Worm (Caenorhabditis elegans) whole organism, L4 larva: ENCODE measurements around the gene K09C4.5.

Experiments
- D1046.2 ChIP-seq: fragments of 200-800 bp; sonication (Bioruptor generic); IDR thresholded peaks from 2 replicates; pipeline ENCODE4 v1.3.6; 2022; ENCODE audit warnings: missing genetic modification characterization, missing compliant biosample characterization
- F44E2.7 ChIP-seq: fragments of 200-800 bp; sonication (Bioruptor generic); IDR thresholded peaks from 2 replicates; pipeline ENCODE4 v2.1.2; 2022; ENCODE audit warnings: missing genetic modification characterization, missing compliant biosample characterization
- R02D3.7 ChIP-seq: fragments of 150-350 bp; sonication (generic microtip); optimal IDR thresholded peaks from 3 replicates; lab custom pipeline; 2014; ENCODE audit warnings: missing biosample characterization, missing genetic modification characterization
- T26A8.4 ChIP-seq: fragments of 200-800 bp; sonication (Bioruptor generic); IDR thresholded peaks from 2 replicates; pipeline ENCODE4 v1.3.6; 2022; ENCODE audit warnings: missing genetic modification characterization, missing compliant biosample characterization
- Y105C5A.15 ChIP-seq: fragments of 200-800 bp; sonication (Bioruptor generic); IDR thresholded peaks from 2 replicates; pipeline ENCODE4 v1.3.6; 2022; ENCODE audit warnings: missing genetic modification characterization, missing compliant biosample characterization
- ceh-20 ChIP-seq: fragments of 200-800 bp; sonication (Bioruptor generic); IDR thresholded peaks from 2 replicates; pipeline ENCODE4 v1.3.6; 2022; ENCODE audit warnings: missing genetic modification reagents, missing genetic modification characterization, missing compliant biosample characterization
- ceh-32 ChIP-seq: sonication (generic microtip); optimal IDR thresholded peaks from 2 replicates; lab custom pipeline; 2016; ENCODE audit warnings: mild to moderate bottlenecking, missing genetic modification characterization, missing compliant biosample characterization; ENCODE audit not compliant: poor library complexity
- ceh-62 ChIP-seq: sonication (generic microtip); optimal IDR thresholded peaks from 2 replicates; lab custom pipeline; 2017; ENCODE audit warnings: missing biosample characterization, missing genetic modification characterization
- cey-2 ChIP-seq: sonication (generic microtip); optimal IDR thresholded peaks from 3 replicates; lab custom pipeline; 2017; ENCODE audit warnings: missing genetic modification characterization, mild to moderate bottlenecking, missing compliant biosample characterization, antibody characterized with exemption, borderline replicate concordance; ENCODE audit not compliant: insufficient read depth
- daf-12 ChIP-seq: fragments of 150-350 bp; optimal IDR thresholded peaks from 2 replicates; lab custom pipeline; 2014; ENCODE audit warnings: missing biosample characterization, missing genetic modification reagents, missing genetic modification characterization
- daf-16 ChIP-seq, 3 experiments: sonication (generic microtip); optimal IDR thresholded peaks; 2 replicates each; lab custom pipeline; 2016 to 2017; ENCODE audit warnings: missing genetic modification characterization in 3 of 3, missing genetic modification reagents in 3 of 3, mild to moderate bottlenecking in 2 of 3, missing compliant biosample characterization in 2 of 3, missing biosample characterization in 1 of 3, moderate library complexity in 1 of 3
- daf-8 ChIP-seq: fragments of 200-800 bp; sonication (Bioruptor generic); IDR thresholded peaks from 2 replicates; pipeline ENCODE4 v1.3.6; 2022; ENCODE audit warnings: missing genetic modification characterization, missing compliant biosample characterization
- dmd-6 ChIP-seq: fragments of 200-800 bp; sonication (Bioruptor generic); IDR thresholded peaks from 2 replicates; pipeline ENCODE4 v1.3.6; 2022; ENCODE audit warnings: missing genetic modification reagents, missing genetic modification characterization, missing compliant biosample characterization
- dmd-9 ChIP-seq: fragments of 200-800 bp; sonication (Bioruptor generic); IDR thresholded peaks from 2 replicates; pipeline ENCODE4 v1.3.6; 2022; ENCODE audit warnings: missing genetic modification reagents, missing genetic modification characterization, missing compliant biosample characterization
- duxl-1 ChIP-seq: sonication (generic microtip); optimal IDR thresholded peaks from 2 replicates; lab custom pipeline; 2016; ENCODE audit warnings: mild to moderate bottlenecking, missing genetic modification characterization, moderate library complexity, missing compliant biosample characterization; ENCODE audit not compliant: poor library complexity
- dve-1 ChIP-seq: sonication (generic microtip); optimal IDR thresholded peaks from 2 replicates; lab custom pipeline; 2017; ENCODE audit warnings: antibody characterized with exemption, mild to moderate bottlenecking, missing genetic modification characterization, missing compliant biosample characterization; ENCODE audit not compliant: insufficient read depth
- fos-1 ChIP-seq: fragments of 150-350 bp; optimal IDR thresholded peaks from 2 replicates; lab custom pipeline; 2014; ENCODE audit warnings: missing biosample characterization, missing genetic modification characterization
- gei-8 ChIP-seq: fragments of 200-800 bp; sonication (Bioruptor generic); optimal IDR thresholded peaks from 2 replicates; lab custom pipeline; 2018; ENCODE audit warnings: mild to moderate bottlenecking, missing genetic modification characterization, missing compliant biosample characterization
- hif-1 ChIP-seq, 2 experiments: sonication (generic microtip); optimal IDR thresholded peaks; 2 replicates each; lab custom pipeline; 2016 to 2017; ENCODE audit warnings: missing compliant biosample characterization in 2 of 2, missing genetic modification characterization in 2 of 2, missing genetic modification reagents in 2 of 2, missing genotype in 2 of 2, mild to moderate bottlenecking in 1 of 2
- hlh-11 ChIP-seq: fragments of 200-800 bp; sonication (Bioruptor generic); optimal IDR thresholded peaks from 2 replicates; lab custom pipeline; 2018; ENCODE audit warnings: mild to moderate bottlenecking, missing genetic modification characterization, missing compliant biosample characterization
- hmg-1.1 ChIP-seq: fragments of 200-800 bp; sonication (Bioruptor generic); IDR thresholded peaks from 2 replicates; pipeline ENCODE4 v1.3.6; 2022; ENCODE audit warnings: missing genetic modification reagents, missing genetic modification characterization, missing compliant biosample characterization
- lin-13 ChIP-seq: fragments of 150-350 bp; optimal IDR thresholded peaks from 2 replicates; lab custom pipeline; 2014; ENCODE audit warnings: missing biosample characterization, missing genetic modification reagents, missing genetic modification characterization
- lin-15B ChIP-seq: fragments of 150-350 bp; sonication (generic microtip); optimal IDR thresholded peaks from 3 replicates; lab custom pipeline; 2014; ENCODE audit warnings: missing biosample characterization, missing genetic modification characterization
- lin-39 ChIP-seq: fragments of 150-350 bp; optimal IDR thresholded peaks from 2 replicates; lab custom pipeline; 2014; ENCODE audit warnings: missing biosample characterization, missing genetic modification reagents, missing genetic modification characterization
- lir-3 ChIP-seq: sonication (generic microtip); optimal IDR thresholded peaks from 2 replicates; lab custom pipeline; 2016; ENCODE audit warnings: mild to moderate bottlenecking, missing genetic modification characterization, missing compliant biosample characterization
- lsy-2 ChIP-seq, 2 experiments: fragments of 150-350 bp in 1 of 2; sonication (generic microtip) in 1 of 2; optimal IDR thresholded peaks; 2 replicates each; lab custom pipeline; 2014 to 2017; ENCODE audit warnings: missing biosample characterization in 2 of 2, missing genetic modification characterization in 2 of 2
- madf-9 ChIP-seq: fragments of 200-800 bp; sonication (Bioruptor generic); conservative IDR thresholded peaks from 2 replicates; pipeline ENCODE4 v1.3.6; 2022; ENCODE audit warnings: missing genetic modification reagents, missing genetic modification characterization, missing compliant biosample characterization
- mdt-29 ChIP-seq: fragments of 200-800 bp; sonication (Bioruptor generic); IDR thresholded peaks from 2 replicates; pipeline ENCODE4 v1.3.6; 2022; ENCODE audit warnings: missing genetic modification reagents, missing genetic modification characterization, missing compliant biosample characterization
- mes-2 ChIP-seq: sonication (generic microtip); optimal IDR thresholded peaks from 2 replicates; lab custom pipeline; 2016; ENCODE audit warnings: missing genotype, mild to moderate bottlenecking, missing genetic modification characterization, missing compliant biosample characterization; ENCODE audit not compliant: poor library complexity, severe bottlenecking
- mxl-2 ChIP-seq: fragments of 200-800 bp; sonication (Bioruptor generic); conservative IDR thresholded peaks from 2 replicates; pipeline ENCODE4 v1.3.6; 2022; ENCODE audit warnings: missing genetic modification reagents, missing genetic modification characterization, missing compliant biosample characterization
- nhr-237 ChIP-seq: sonication (generic microtip); optimal IDR thresholded peaks from 2 replicates; lab custom pipeline; 2017; ENCODE audit warnings: missing biosample characterization, missing genetic modification characterization
- nhr-28 ChIP-seq: fragments of 150-350 bp; optimal IDR thresholded peaks from 2 replicates; lab custom pipeline; 2014; ENCODE audit warnings: missing biosample characterization, missing genetic modification characterization
- nhr-42 ChIP-seq: fragments of 200-800 bp; sonication (Bioruptor generic); IDR thresholded peaks from 2 replicates; pipeline ENCODE4 v1.3.6; 2022; ENCODE audit warnings: missing genetic modification characterization, missing compliant biosample characterization
- php-3 ChIP-seq: fragments of 200-800 bp; sonication (Bioruptor generic); IDR thresholded peaks from 2 replicates; pipeline ENCODE4 v1.3.6; 2022; ENCODE audit warnings: missing genetic modification reagents, missing genetic modification characterization, missing compliant biosample characterization
- pqm-1 ChIP-seq: sonication (generic microtip); optimal IDR thresholded peaks from 2 replicates; lab custom pipeline; 2017; ENCODE audit warnings: missing biosample characterization, missing genetic modification characterization
- rbr-2 ChIP-seq: sonication (generic microtip); optimal IDR thresholded peaks from 2 replicates; lab custom pipeline; 2016; ENCODE audit warnings: missing genotype, missing genetic modification characterization, missing compliant biosample characterization
- snpc-1.2 ChIP-seq: fragments of 200-800 bp; sonication (Bioruptor generic); IDR thresholded peaks from 2 replicates; pipeline ENCODE4 v1.3.6; 2022; ENCODE audit warnings: missing genetic modification reagents, missing genetic modification characterization, missing compliant biosample characterization
- tra-1 ChIP-seq: fragments of 200-800 bp; sonication (Bioruptor generic); IDR thresholded peaks from 2 replicates; pipeline ENCODE4 v1.3.6; 2022; ENCODE audit warnings: missing genetic modification reagents, missing genetic modification characterization, missing compliant biosample characterization
- unc-62 ChIP-seq, 3 experiments: fragments of 150-350 bp in 1 of 3; sonication (generic microtip); optimal IDR thresholded peaks in 2 of 3; peaks in 1 of 3; 1 replicate in 1 of 3; 2 replicates in 2 of 3; lab custom pipeline; 2014 to 2017; ENCODE audit warnings: missing biosample characterization in 3 of 3, missing genetic modification characterization in 3 of 3, missing genetic modification reagents in 3 of 3, missing genotype in 1 of 3
- zfp-2 ChIP-seq: sonication (generic microtip); optimal IDR thresholded peaks from 2 replicates; lab custom pipeline; 2016; ENCODE audit warnings: mild to moderate bottlenecking, missing genetic modification characterization, missing compliant biosample characterization
- zfp-3 ChIP-seq: fragments of 200-800 bp; sonication (Bioruptor generic); conservative IDR thresholded peaks from 2 replicates; pipeline ENCODE4 v1.3.6; 2022; ENCODE audit warnings: missing genetic modification reagents, missing genetic modification characterization, missing compliant biosample characterization
- zip-2 ChIP-seq: fragments of 150-350 bp; optimal IDR thresholded peaks from 2 replicates; lab custom pipeline; 2014; ENCODE audit warnings: missing biosample characterization, missing genetic modification characterization
- ztf-7 ChIP-seq: fragments of 150-350 bp; optimal IDR thresholded peaks from 2 replicates; lab custom pipeline; 2014; ENCODE audit warnings: missing biosample characterization, missing genetic modification characterization

The K09C4.5 gene

DNA sequence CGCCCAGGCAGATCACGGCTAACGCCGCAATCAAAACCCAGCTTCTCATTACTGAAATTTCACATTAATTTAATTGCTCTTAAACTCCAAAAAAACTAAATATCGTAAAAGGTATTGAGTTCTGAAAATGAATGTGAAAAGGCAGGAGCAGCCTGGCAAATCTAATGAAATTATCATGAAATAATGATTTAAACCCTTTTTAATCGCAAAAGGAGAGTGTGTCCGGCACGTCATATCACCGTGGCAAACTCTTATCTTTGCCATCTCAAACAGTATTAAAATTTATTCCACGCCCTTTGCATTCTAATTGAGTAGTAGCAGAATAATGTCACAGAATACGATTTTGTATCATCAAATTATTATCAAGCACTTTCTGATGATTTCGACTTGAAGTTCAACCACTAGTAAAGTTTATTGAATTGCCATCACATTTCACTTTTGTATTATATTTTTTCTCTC is 47.0 kb upstream of the K09C4.5 start, which contains the start of gene F28B4.3 (continued):
- TF ChIP-seq cey-2 (tag; lab: Kevin White, UChicago), result no peak
- no peak for TF ChIP-seq ceh-62 (tag; lab: Kevin White, UChicago)
- 0 out of 2 replicates have a peak, but pooled peaks have one; percentile 47 for TF ChIP-seq tra-1 (GFP tag; lab: Robert Waterston, UW)
- no peak for TF ChIP-seq lir-3
- TF ChIP-seq mes-2 (tag; lab: Kevin White, UChicago), result peak; percentile 29
- TF ChIP-seq, all 104 proteins: peak for 15

ce11 chrX:3243614-3244013 is 38.8 kb upstream of the K09C4.5 start, which contains the start of gene irg-7:
irg-7 (minus strand) TSS chrX:3243636.
- TF ChIP-seq lin-13 (GFP tag; lab: Kevin White, UChicago) (no peak), dmd-6 (GFP tag; lab: Robert Waterston, UW) (peak; percentile 33; the same call in 1 of the 2 replicates), hlh-11 (tag; lab: Kevin White, UChicago) (peak; percentile 11), lin-15B (tag; lab: Kevin White, UChicago) (no peak), mdt-29 (no peak), daf-12 (tag; lab: Kevin White, UChicago) (no peak), cey-2 (tag; lab: Kevin White, UChicago) (no peak), ztf-7 (tag; lab: Kevin White, UChicago) (no peak), php-3 (GFP tag; lab: Robert Waterston, UW) (peak; percentile 99), gei-8 (GFP tag; lab: Kevin White, UChicago) (no peak), nhr-237 (tag; lab: Kevin White, UChicago) (no peak), R02D3.7 (tag; lab: Kevin White, UChicago) (no peak), D1046.2 (no peak), duxl-1 (tag; lab: Kevin White, UChicago) (no peak), dve-1 (peak; percentile 51), snpc-1.2 (no peak), nhr-28 (tag; lab: Kevin White, UChicago) (peak; percentile 65), nhr-42 (GFP tag; lab: Robert Waterston, UW) (no peak), zfp-3 (GFP tag; lab: Robert Waterston, UW) (no peak), pqm-1 (peak; percentile 38), rbr-2 (tag; lab: Kevin White, UChicago) (no peak), F44E2.7 (GFP tag; lab: Robert Waterston, UW) (no peak), daf-16 (GFP tag; optimal IDR thresholded peaks at IDR 0.05; lab: Kevin White, UChicago) (no peak), daf-16 (tag; optimal IDR thresholded peaks at IDR 0.05; lab: Kevin White, UChicago) (peak; percentile 67), ceh-20 (GFP tag; lab: Robert Waterston, UW) (no peak), zfp-2 (no peak), lin-39 (no peak)

DNA sequence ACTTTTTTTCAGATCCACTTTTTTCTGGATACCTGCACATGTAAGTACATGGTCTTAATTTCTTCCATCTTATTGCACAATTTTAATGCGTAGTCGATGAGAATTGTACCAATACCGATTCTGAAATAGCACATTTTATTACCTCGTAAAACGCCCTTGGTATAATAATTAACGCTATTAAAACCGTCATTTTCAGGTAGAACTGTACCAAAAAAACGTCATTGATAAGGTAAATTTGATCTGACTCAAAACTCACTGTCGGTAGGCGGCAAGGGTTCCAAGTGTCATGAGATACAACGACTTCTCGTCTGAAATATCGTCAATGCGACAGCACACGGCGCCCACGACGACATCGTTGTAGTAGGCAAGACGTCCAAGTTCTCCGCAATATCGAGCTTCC is 38.0 kb upstream of the K09C4.5 start:
- TF ChIP-seq unc-62 (GFP tag; optimal IDR thresholded peaks at IDR 0.05 in 1 of 2; lab: Kevin White, UChicago) (peak in 1 of 2 experiments; percentile 94), unc-62 (tag; optimal IDR thresholded peaks at IDR 0.05; lab: Kevin White, UChicago) (no peak), dmd-6 (GFP tag; lab: Robert Waterston, UW) (peak; percentile 40; the same call in 1 of the 2 replicates), nhr-28 (tag; lab: Kevin White, UChicago) (peak; percentile 44), php-3 (GFP tag; lab: Robert Waterston, UW) (peak; percentile 97), dve-1 (peak; percentile 16), mxl-2 (no peak), fos-1 (tag; lab: Kevin White, UChicago) (no peak), ztf-7 (tag; lab: Kevin White, UChicago) (no peak), hlh-11 (tag; lab: Kevin White, UChicago) (peak; percentile 27)

- TF ChIP-seq ceh-32 (tag; lab: Kevin White, UChicago) (no peak), Y105C5A.15 (GFP tag; lab: Robert Waterston, UW) (no peak), nhr-42 (GFP tag; lab: Robert Waterston, UW) (no peak), lsy-2 (tag; optimal IDR thresholded peaks at IDR 0.05; lab: Kevin White, UChicago) (peak in 1 of 2 experiments; percentile 68), ceh-20 (GFP tag; lab: Robert Waterston, UW) (peak; percentile 55; the same call in 1 of the 2 replicates), fos-1 (tag; lab: Kevin White, UChicago) (no peak), daf-8 (GFP tag; lab: Robert Waterston, UW) (no peak), hmg-1.1 (GFP tag; lab: Robert Waterston, UW) (peak; percentile 47), hif-1 (tag; optimal IDR thresholded peaks at IDR 0.05; lab: Kevin White, UChicago) (peak in 1 of 2 experiments; percentile 50), zip-2 (tag; lab: Kevin White, UChicago) (no peak), dmd-9 (GFP tag; lab: Robert Waterston, UW) (no peak), mdt-29 (no peak), T26A8.4 (GFP tag; lab: Robert Waterston, UW) (no peak), madf-9 (GFP tag; lab: Robert Waterston, UW) (no peak), daf-16 (GFP tag; optimal IDR thresholded peaks at IDR 0.05; lab: Kevin White, UChicago) (peak in 1 of 2 experiments; percentile 44), daf-16 (tag; optimal IDR thresholded peaks at IDR 0.05; lab: Kevin White, UChicago) (peak; percentile 47)
These were observed 36.6 kb upstream of the K09C4.5 start, which contains the start of gene F40F4.7 for ce11 chrX:3245812-3246211. F40F4.7 (minus strand) TSS chrX:3245933.
